Worm (Caenorhabditis elegans) whole organism, late embryonic: ENCODE measurements around the gene mif-4.

Experiments
- K09A11.1 ChIP-seq: sonication (generic microtip); optimal IDR thresholded peaks from 2 replicates; lab custom pipeline; 2017; ENCODE audit warnings: antibody characterized with exemption, mild to moderate bottlenecking, missing genetic modification characterization, missing compliant biosample characterization; ENCODE audit not compliant: insufficient read depth
- ceh-14 ChIP-seq: sonication (generic microtip); optimal IDR thresholded peaks from 2 replicates; lab custom pipeline; 2016; ENCODE audit warnings: missing genotype, missing genetic modification characterization, missing compliant biosample characterization
- fkh-10 ChIP-seq: fragments of 150-350 bp; optimal IDR thresholded peaks from 2 replicates; lab custom pipeline; 2014; ENCODE audit warnings: missing biosample characterization, missing genetic modification reagents, missing genetic modification characterization
- lin-11 ChIP-seq: fragments of 200-800 bp; sonication (Bioruptor generic); optimal IDR thresholded peaks from 2 replicates; lab custom pipeline; 2018; ENCODE audit warnings: mild to moderate bottlenecking, missing genetic modification characterization, missing compliant biosample characterization
- nhr-11 ChIP-seq: fragments of 150-350 bp; optimal IDR thresholded peaks from 2 replicates; lab custom pipeline; 2014; ENCODE audit warnings: missing biosample characterization, missing genetic modification characterization
- pqm-1 ChIP-seq: sonication (generic microtip); optimal IDR thresholded peaks from 2 replicates; lab custom pipeline; 2016; ENCODE audit warnings: missing genetic modification characterization, missing compliant biosample characterization
- sox-4 ChIP-seq: sonication (generic microtip); optimal IDR thresholded peaks from 2 replicates; lab custom pipeline; 2017; ENCODE audit warnings: mild to moderate bottlenecking, missing genetic modification characterization, inconsistent platforms, missing compliant biosample characterization
- tbx-7 ChIP-seq: sonication (generic microtip); optimal IDR thresholded peaks from 2 replicates; lab custom pipeline; 2016; ENCODE audit warnings: missing genotype, missing genetic modification characterization, missing compliant biosample characterization

DNA sequence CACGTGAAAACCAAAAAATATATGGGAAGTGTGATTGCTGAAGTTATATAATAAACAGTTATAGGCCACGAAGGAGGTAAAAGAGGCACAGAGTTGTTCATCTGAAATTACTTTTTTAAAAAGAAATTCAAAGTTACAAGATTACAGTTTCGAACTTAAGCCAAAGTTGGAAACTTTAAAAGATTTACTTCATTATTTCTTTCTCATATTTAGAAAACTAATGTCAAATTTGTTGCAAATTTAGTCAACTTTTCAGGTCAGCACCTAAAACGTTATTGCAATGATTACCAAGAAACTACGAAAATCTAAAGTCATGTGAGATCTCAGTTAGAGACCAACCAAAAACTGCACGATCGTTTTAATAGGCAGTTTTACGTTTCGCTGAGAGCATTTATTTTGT is 32.2 kb downstream of the mif-4 start, which contains the start of gene srv-25:
- TF ChIP-seq sox-4 (tag; lab: Kevin White, UChicago), result no peak
- TF ChIP-seq nhr-11 (tag; lab: Kevin White, UChicago), result no peak
- no peak for TF ChIP-seq lin-11 (tag; lab: Kevin White, UChicago)
- no peak for TF ChIP-seq tbx-7 (tag; lab: Kevin White, UChicago)
- no peak for TF ChIP-seq ceh-14 (tag; lab: Kevin White, UChicago)
- TF ChIP-seq pqm-1, result no peak
- TF ChIP-seq fkh-10 (GFP tag; lab: Kevin White, UChicago), result no peak
- no peak for TF ChIP-seq K09A11.1 (tag; lab: Kevin White, UChicago)
